Fruit fly (Drosophila melanogaster) whole organism, prepupa: ENCODE results near the gene CG31867.
A peak's percentile ranks its signal among the peaks of the same experiment; 100 is the strongest.

Source experiments
- CG16779 ChIP-seq: fragments of 200-800 bp; sonication (Bioruptor generic); optimal IDR thresholded peaks from 3 replicates; lab custom pipeline; 2017; ENCODE audit warnings: missing biosample characterization, mild to moderate bottlenecking, missing genetic modification characterization
- CG3032 ChIP-seq: fragments of 200-800 bp; optimal IDR thresholded peaks from 2 replicates; lab custom pipeline; 2019; ENCODE audit warnings: missing biosample characterization, mild to moderate bottlenecking, missing genetic modification characterization, moderate library complexity
- CG6276 ChIP-seq: fragments of 200-800 bp; sonication (Bioruptor generic); optimal IDR thresholded peaks from 2 replicates; lab custom pipeline; 2017; ENCODE audit warnings: missing biosample characterization, mild to moderate bottlenecking, missing genetic modification characterization
- CG6792 ChIP-seq: fragments of 200-800 bp; sonication (Bioruptor generic); optimal IDR thresholded peaks from 3 replicates; lab custom pipeline; 2016; ENCODE audit warnings: missing biosample characterization, missing genetic modification characterization
- CG6808 ChIP-seq: fragments of 200-800 bp; sonication (Bioruptor generic); optimal IDR thresholded peaks from 3 replicates; lab custom pipeline; 2017; ENCODE audit warnings: missing biosample characterization, missing genetic modification characterization, mild to moderate bottlenecking, moderate library complexity, missing genetic modification reagents
- CG6854 ChIP-seq: fragments of 200-800 bp; sonication (Bioruptor generic); optimal IDR thresholded peaks from 2 replicates; lab custom pipeline; 2017; ENCODE audit warnings: missing biosample characterization, mild to moderate bottlenecking, missing genetic modification characterization
- CG7368 ChIP-seq: fragments of 200-800 bp; sonication (Bioruptor generic); optimal IDR thresholded peaks from 3 replicates; lab custom pipeline; 2016; ENCODE audit warnings: missing biosample characterization, missing genetic modification characterization
- Eip78C ChIP-seq: fragments of 200-800 bp; sonication (Bioruptor generic); peaks from one replicate; lab custom pipeline; 2016; ENCODE audit warnings: missing biosample characterization, missing genetic modification characterization
- Hr38 ChIP-seq: sonication (Bioruptor generic); optimal IDR thresholded peaks from 2 replicates; lab custom pipeline; 2016; ENCODE audit warnings: missing biosample characterization, missing genetic modification characterization
- Met ChIP-seq: fragments of 200-800 bp; sonication (Bioruptor generic); optimal IDR thresholded peaks from 3 replicates; lab custom pipeline; 2016; ENCODE audit warnings: missing biosample characterization, missing genetic modification characterization
- Sox15 ChIP-seq: fragments of 200-800 bp; sonication (Bioruptor generic); optimal IDR thresholded peaks from 3 replicates; lab custom pipeline; 2016; ENCODE audit warnings: missing biosample characterization, missing genetic modification characterization
- eg ChIP-seq: fragments of 200-800 bp; sonication (Bioruptor generic); IDR thresholded peaks from 3 replicates; pipeline ENCODE4 v1.3.6; 2022; ENCODE audit warnings: missing biosample characterization, missing genetic modification characterization
- esn ChIP-seq: fragments of 200-800 bp; sonication (Bioruptor generic); optimal IDR thresholded peaks from 2 replicates; lab custom pipeline; 2016; ENCODE audit warnings: missing biosample characterization, mild to moderate bottlenecking, missing genetic modification characterization, moderate library complexity
- svp ChIP-seq: fragments of 200-800 bp; sonication (Bioruptor generic); peaks from one replicate; lab custom pipeline; 2016; ENCODE audit warnings: missing biosample characterization, missing genetic modification characterization
- topi ChIP-seq: fragments of 200-800 bp; sonication (Bioruptor generic); optimal IDR thresholded peaks from 3 replicates; lab custom pipeline; 2016; ENCODE audit warnings: missing biosample characterization, missing genetic modification characterization

Gene CG31867

dm6 chr2L:11106562-11106962 lies 38.7 kb downstream of the CG31867 start, which contains the start of gene Reps (continued):
- TF ChIP-seq Hr38 (GFP tag; lab: Kevin White, UChicago) (peak; percentile 84), Sox15 (GFP tag; lab: Kevin White, UChicago) (peak; percentile 98), CG3032 (peak; percentile 99), CG6854 (peak; percentile 91), CG6808 (GFP tag; lab: Kevin White, UChicago) (peak; percentile 96), Met (GFP tag; lab: Kevin White, UChicago) (peak; percentile 98), CG6276 (GFP tag; lab: Kevin White, UChicago) (peak; percentile 95), CG7368 (GFP tag; lab: Kevin White, UChicago) (peak; percentile 95)

dm6 chr2L:11105320-11105719 lies 39.9 kb downstream of the CG31867 start:
- TF ChIP-seq eg (no peak), svp (GFP tag; lab: Kevin White, UChicago) (peak; percentile 94), CG6792 (GFP tag; lab: Kevin White, UChicago) (no peak)

DNA sequence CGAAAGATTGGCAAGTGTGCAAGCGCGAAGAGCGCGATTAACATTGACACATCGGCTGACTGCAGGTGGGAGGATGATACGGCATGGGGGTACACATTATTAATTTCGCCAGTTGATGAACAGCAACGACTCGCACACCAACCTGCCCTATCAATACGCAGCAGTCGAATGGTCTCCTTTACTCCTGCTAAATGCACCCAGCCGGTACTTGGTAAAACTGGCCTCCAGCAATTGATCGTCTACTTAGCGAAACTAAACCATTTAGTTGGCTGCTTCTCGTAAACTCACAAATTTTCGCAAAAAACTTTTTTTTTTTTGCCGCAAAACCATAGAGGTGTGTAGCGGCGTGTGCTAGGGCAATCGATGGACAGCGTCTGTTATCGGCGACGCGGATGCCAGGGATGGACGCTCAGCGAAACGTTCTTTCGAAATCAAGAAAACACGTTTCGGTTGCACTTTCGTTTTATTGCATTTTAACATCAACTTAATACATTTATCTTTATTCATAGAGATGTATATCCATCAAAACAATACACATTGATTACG lies 44.6 kb downstream of the CG31867 start, which contains the start of gene Ge-1:
TSS of gene Ge-1 (minus strand) at position 373 of the 546 bp plus-strand sequence.
- TF ChIP-seq CG3032: peak; percentile 9
- TF ChIP-seq CG16779 (tag; lab: Kevin White, UChicago): no peak
- peak; percentile 16 for TF ChIP-seq esn (GFP tag; lab: Kevin White, UChicago)
- TF ChIP-seq Eip78C: no peak
- TF ChIP-seq topi (GFP tag; lab: Kevin White, UChicago): no peak
